Fruit fly (Drosophila melanogaster) whole organism, wandering third instar larva: Measurements from ENCODE around the gene His3.3A.

Experiments
- Abd-B ChIP-seq: fragments of >200 bp; optimal IDR thresholded peaks from 2 replicates; lab custom pipeline; 2017; ENCODE audit warnings: missing biosample characterization, missing genetic modification characterization
- CG32264 ChIP-seq: fragments of 200-800 bp; sonication (Bioruptor generic); optimal IDR thresholded peaks from 2 replicates; lab custom pipeline; 2016; ENCODE audit warnings: missing biosample characterization, missing genetic modification characterization
- CG9705 ChIP-seq: fragments of 200-800 bp; sonication (Bioruptor generic); optimal IDR thresholded peaks from 2 replicates; lab custom pipeline; 2018; ENCODE audit warnings: missing biosample characterization, mild to moderate bottlenecking, missing genetic modification characterization
- CrebA ChIP-seq: fragments of 200-800 bp; sonication (Bioruptor generic); optimal IDR thresholded peaks from 2 replicates; lab custom pipeline; 2016; ENCODE audit warnings: missing biosample characterization, mild to moderate bottlenecking, missing genetic modification characterization, borderline replicate concordance
- Dfd ChIP-seq: fragments of >200 bp; optimal IDR thresholded peaks from 2 replicates; lab custom pipeline; 2017; ENCODE audit warnings: missing biosample characterization, missing genetic modification characterization
- Dif ChIP-seq: fragments of 200-275, 200-300 bp; sonication (Bioruptor generic); optimal IDR thresholded peaks from 2 replicates; lab custom pipeline; 2018; ENCODE audit warnings: missing biosample characterization, missing genetic modification characterization; ENCODE audit not compliant: partially characterized antibody
- GATAd ChIP-seq: sonication (Bioruptor generic); optimal IDR thresholded peaks from 2 replicates; lab custom pipeline; 2016; ENCODE audit warnings: missing biosample characterization, missing genetic modification characterization
- HLH106 ChIP-seq: fragments of 200-800 bp; optimal IDR thresholded peaks from 3 replicates; lab custom pipeline; 2019; ENCODE audit warnings: missing biosample characterization, mild to moderate bottlenecking, missing genetic modification characterization, moderate library complexity
- Hnf4 ChIP-seq: fragments of 200-800 bp; sonication (Bioruptor generic); optimal IDR thresholded peaks from 2 replicates; lab custom pipeline; 2016; ENCODE audit warnings: missing biosample characterization, mild to moderate bottlenecking, missing genetic modification characterization
- Hr78 ChIP-seq: fragments of >200 bp; optimal IDR thresholded peaks from 2 replicates; lab custom pipeline; 2017; ENCODE audit warnings: missing biosample characterization, missing genetic modification characterization
- Hr83 ChIP-seq: fragments of 200-300 bp; sonication (Bioruptor generic); optimal IDR thresholded peaks from 2 replicates; lab custom pipeline; 2016; ENCODE audit warnings: missing biosample characterization, mild to moderate bottlenecking, missing genetic modification characterization, moderate library complexity; ENCODE audit not compliant: poor library complexity, severe bottlenecking
- Jra ChIP-seq: sonication (Bioruptor generic); optimal IDR thresholded peaks from 2 replicates; lab custom pipeline; 2016; ENCODE audit warnings: missing biosample characterization, missing genetic modification characterization
- Myc ChIP-seq: fragments of >200 bp; optimal IDR thresholded peaks from 2 replicates; lab custom pipeline; 2017
- N ChIP-seq: fragments of >200 bp; optimal IDR thresholded peaks from 2 replicates; lab custom pipeline; 2018; ENCODE audit warnings: missing biosample characterization, missing external identifiers, missing genetic modification characterization
- OdsH ChIP-seq: fragments of 200-800 bp; sonication (Bioruptor generic); optimal IDR thresholded peaks from 2 replicates; lab custom pipeline; 2016; ENCODE audit warnings: missing biosample characterization, mild to moderate bottlenecking, missing genetic modification characterization
- Rel ChIP-seq, 2 experiments: fragments of 200-800 bp; sonication (Bioruptor generic) in 1 of 2; optimal IDR thresholded peaks; 2 replicates in 1 of 2; 3 replicates in 1 of 2; lab custom pipeline; 2016 to 2019; ENCODE audit warnings: mild to moderate bottlenecking in 2 of 2, missing biosample characterization in 2 of 2, missing genetic modification characterization in 2 of 2, moderate library complexity in 1 of 2
- Sp1 ChIP-seq: fragments of 200-800 bp; sonication (Bioruptor generic); optimal IDR thresholded peaks from 3 replicates; lab custom pipeline; 2019; ENCODE audit warnings: missing biosample characterization, mild to moderate bottlenecking, missing genetic modification characterization, moderate library complexity
- br ChIP-seq: fragments of 200-800 bp; sonication (Bioruptor generic); optimal IDR thresholded peaks from 2 replicates; lab custom pipeline; 2016; ENCODE audit warnings: missing biosample characterization, missing genetic modification characterization
- brk ChIP-seq: fragments of 200-800 bp; sonication (Bioruptor generic); optimal IDR thresholded peaks from 2 replicates; lab custom pipeline; 2016; ENCODE audit warnings: missing biosample characterization, mild to moderate bottlenecking, missing genetic modification characterization
- dl ChIP-seq, 2 experiments: fragments of 175-275, 200-275 bp in 1 of 2; fragments of 200-275 bp in 1 of 2; sonication (Bioruptor generic); optimal IDR thresholded peaks; lab custom pipeline; 2018; ENCODE audit warnings: mild to moderate bottlenecking in 2 of 2, missing biosample characterization in 2 of 2, missing genetic modification characterization in 2 of 2, moderate library complexity in 2 of 2; ENCODE audit not compliant: partially characterized antibody in 2 of 2, insufficient read depth in 1 of 2
- dmrt93B ChIP-seq: fragments of 200-800 bp; sonication (Bioruptor generic); optimal IDR thresholded peaks from 2 replicates; lab custom pipeline; 2018; ENCODE audit warnings: missing biosample characterization, mild to moderate bottlenecking, missing genetic modification characterization
- dsf ChIP-seq: sonication (Bioruptor generic); optimal IDR thresholded peaks from 2 replicates; lab custom pipeline; 2016; ENCODE audit warnings: missing biosample characterization, missing genetic modification characterization, borderline replicate concordance
- ey ChIP-seq: fragments of 200-800 bp; sonication (Bioruptor generic); optimal IDR thresholded peaks from 2 replicates; lab custom pipeline; 2016; ENCODE audit warnings: missing biosample characterization, missing genetic modification characterization
- foxo ChIP-seq, 2 experiments: fragments of 200-800 bp; sonication (Bioruptor generic); optimal IDR thresholded peaks; 2 replicates in 1 of 2; 3 replicates in 1 of 2; lab custom pipeline; 2016 to 2017; ENCODE audit warnings: missing biosample characterization in 2 of 2, missing genetic modification characterization in 2 of 2
- fru ChIP-seq: fragments of 200-800 bp; sonication (Bioruptor generic); optimal IDR thresholded peaks from 3 replicates; lab custom pipeline; 2016; ENCODE audit warnings: missing biosample characterization, mild to moderate bottlenecking, missing genetic modification characterization
- h ChIP-seq: fragments of 200-800 bp; sonication (Bioruptor generic); optimal IDR thresholded peaks from 3 replicates; lab custom pipeline; 2016; ENCODE audit warnings: missing biosample characterization, mild to moderate bottlenecking, missing genetic modification characterization
- lola ChIP-seq: fragments of >200 bp; optimal IDR thresholded peaks from 2 replicates; lab custom pipeline; 2017; ENCODE audit warnings: missing biosample characterization, missing genetic modification characterization
- pan ChIP-seq: fragments of >200 bp; optimal IDR thresholded peaks from 2 replicates; lab custom pipeline; 2017
- psq ChIP-seq: fragments of 200-800 bp; sonication (Bioruptor generic); optimal IDR thresholded peaks from 3 replicates; lab custom pipeline; 2017; ENCODE audit warnings: missing biosample characterization, mild to moderate bottlenecking, missing genetic modification characterization, moderate library complexity
- rgr ChIP-seq: fragments of 200-800 bp; sonication (Bioruptor generic); optimal IDR thresholded peaks from 3 replicates; lab custom pipeline; 2016; ENCODE audit warnings: missing biosample characterization, mild to moderate bottlenecking, missing genetic modification characterization
- sage ChIP-seq: fragments of 200-800 bp; sonication (Bioruptor generic); optimal IDR thresholded peaks from 2 replicates; lab custom pipeline; 2016; ENCODE audit warnings: missing biosample characterization, mild to moderate bottlenecking, missing genetic modification characterization
- sv ChIP-seq: fragments of 200-800 bp; sonication (Bioruptor generic); optimal IDR thresholded peaks from 3 replicates; lab custom pipeline; 2016; ENCODE audit warnings: missing biosample characterization, missing genetic modification characterization
- tai ChIP-seq: sonication (Bioruptor generic); optimal IDR thresholded peaks from 2 replicates; lab custom pipeline; 2016; ENCODE audit warnings: missing biosample characterization, missing genetic modification characterization
- woc ChIP-seq: sonication (Bioruptor generic); optimal IDR thresholded peaks from 2 replicates; lab custom pipeline; 2016; ENCODE audit warnings: missing biosample characterization, mild to moderate bottlenecking, missing genetic modification characterization

Gene His3.3A

dm6 chr2L:5037402-5037860 lies 17.4 kb upstream of the His3.3A start, which contains the start of the genes CG14042 and SP555:
Gene CG14042 (plus strand): TSS chr2L:5037709.
Gene SP555 (plus strand): TSS chr2L:5037709.
- TF ChIP-seq Dif (GFP tag; lab: Kevin White, UChicago) (no peak), br (GFP tag; lab: Kevin White, UChicago) (no peak), ey (GFP tag; lab: Kevin White, UChicago) (no peak), dsf (GFP tag; lab: Kevin White, UChicago) (no peak), Sp1 (GFP tag; lab: Kevin White, UChicago) (no peak), dl (GFP tag; optimal IDR thresholded peaks at IDR 0.05; lab: Kevin White, UChicago; ENCODE audit: insufficient read depth in 1 of 2, partially characterized antibody in 2 of 2) (no peak), brk (GFP tag; lab: Kevin White, UChicago) (no peak), Hr83 (GFP tag; lab: Kevin White, UChicago) (no peak), Hr78 (no peak), woc (GFP tag; lab: Kevin White, UChicago) (no peak), foxo (GFP tag; optimal IDR thresholded peaks at IDR 0.05; lab: Kevin White, UChicago) (no peak), CrebA (GFP tag; lab: Kevin White, UChicago) (no peak)

dm6 chr2L:5042076-5042475 lies 12.8 kb upstream of the His3.3A start:
- TF ChIP-seq GATAd (GFP tag; lab: Kevin White, UChicago) (no peak), Hnf4 (no peak), CG9705 (GFP tag; lab: Kevin White, UChicago) (no peak), CG32264 (no peak), pan (lab: Kevin White, UChicago) (no peak)

- TF ChIP-seq Hr83 (GFP tag; lab: Kevin White, UChicago) (peak; percentile 85), psq (peak; percentile 7), foxo (GFP tag; optimal IDR thresholded peaks at IDR 0.05; lab: Kevin White, UChicago) (peak in 1 of 2 experiments; percentile 74), Rel (GFP tag; optimal IDR thresholded peaks at IDR 0.05; lab: Kevin White, UChicago) (no peak), Rel (tag; optimal IDR thresholded peaks at IDR 0.05; lab: Kevin White, UChicago) (peak; percentile 57), sage (peak; percentile 44), Myc (lab: Kevin White, UChicago) (no peak), fru (peak; percentile 50), OdsH (GFP tag; lab: Kevin White, UChicago) (peak; percentile 20), N (GFP tag; lab: Kevin White, UChicago) (no peak), CG9705 (GFP tag; lab: Kevin White, UChicago) (peak; percentile 52), Abd-B (no peak), HLH106 (tag; lab: Kevin White, UChicago) (peak; percentile 48), ey (GFP tag; lab: Kevin White, UChicago) (peak; percentile 14), Dfd (no peak), h (GFP tag; lab: Kevin White, UChicago) (peak; percentile 51), dl (GFP tag; optimal IDR thresholded peaks at IDR 0.05; lab: Kevin White, UChicago; ENCODE audit: insufficient read depth in 1 of 2, partially characterized antibody in 2 of 2) (no peak), br (GFP tag; lab: Kevin White, UChicago) (peak; percentile 61), tai (no peak), dmrt93B (GFP tag; lab: Kevin White, UChicago) (peak; percentile 5), rgr (GFP tag; lab: Kevin White, UChicago) (peak; percentile 74), Jra (GFP tag; lab: Kevin White, UChicago) (peak; percentile 31), Sp1 (GFP tag; lab: Kevin White, UChicago) (peak; percentile 52), lola (GFP tag; lab: Kevin White, UChicago) (no peak), sv (GFP tag; lab: Kevin White, UChicago) (peak; percentile 42)
- TF ChIP-seq, all 38 proteins: peak for 17
These were observed 11.8 kb upstream of the His3.3A start, which contains the start of the genes CG33995, CG44000 and CG44001 for dm6 chr2L:5043043-5043442. Gene CG33995 (plus strand): TSS chr2L:5043270. Gene CG44000 (plus strand): TSS chr2L:5043270. Gene CG44001 (plus strand): TSS chr2L:5043270.
